Worm (Caenorhabditis elegans): ENCODE data around the gene fbxa-72.

The fbxa-72 gene

ce11 chrV:679663-680062 lies 3.1 kb upstream of the fbxa-72 start, which contains the start of gene srx-22:
TSS of gene srx-22 (plus strand) at chrV:679963.
- TF ChIP-seq ZK546.5 (tag; optimal IDR thresholded peaks at IDR 0.05), result no peak
- no peak for TF ChIP-seq mab-5 (tag; optimal IDR thresholded peaks at IDR 0.05)
- no peak for TF ChIP-seq dmd-4 (tag; optimal IDR thresholded peaks at IDR 0.05)
- TF ChIP-seq sma-9 (GFP tag; optimal IDR thresholded peaks at IDR 0.05), result no peak
- TF ChIP-seq sma-9 (tag; optimal IDR thresholded peaks at IDR 0.05), result no peak
- no peak for TF ChIP-seq ama-1 (optimal IDR thresholded peaks at IDR 0.05)
- no peak for TF ChIP-seq ceh-16 (tag; optimal IDR thresholded peaks at IDR 0.05)
- TF ChIP-seq R02D3.7 (tag; optimal IDR thresholded peaks at IDR 0.05), result no peak
- TF ChIP-seq ceh-82 (tag; optimal IDR thresholded peaks at IDR 0.05), result no peak
- no peak for TF ChIP-seq skn-1 (tag; optimal IDR thresholded peaks at IDR 0.05)
- TF ChIP-seq ztf-1 (GFP tag; conservative IDR thresholded peaks at IDR 0.05), result no peak
- TF ChIP-seq nhr-11 (tag; optimal IDR thresholded peaks at IDR 0.05), result no peak
- TF ChIP-seq ztf-4 (tag; optimal IDR thresholded peaks at IDR 0.05), result no peak
- no peak for TF ChIP-seq lsy-2 (tag; optimal IDR thresholded peaks at IDR 0.05)
- no peak for TF ChIP-seq unc-55 (GFP tag; optimal IDR thresholded peaks at IDR 0.05)
- no peak for TF ChIP-seq crh-2 (tag; optimal IDR thresholded peaks at IDR 0.05)
- TF ChIP-seq egl-27 (tag; optimal IDR thresholded peaks at IDR 0.05), result no peak
- no peak for TF ChIP-seq blmp-1 (tag; optimal IDR thresholded peaks at IDR 0.05; ENCODE audit: insufficient read depth)
- TF ChIP-seq F13H6.1 (tag; optimal IDR thresholded peaks at IDR 0.05), result no peak
- no peak for TF ChIP-seq nhr-23 (tag; optimal IDR thresholded peaks at IDR 0.05)
- no peak for TF ChIP-seq Y55F3AM.14 (GFP tag; optimal IDR thresholded peaks at IDR 0.05)

- TF ChIP-seq snpc-4 (tag; optimal IDR thresholded peaks at IDR 0.05) (peak; percentile 38), elt-1 (tag; optimal IDR thresholded peaks at IDR 0.05) (no peak), nhr-21 (tag; optimal IDR thresholded peaks at IDR 0.05) (no peak)
Measured at ce11 chrV:676090-676489, 463 bp downstream of the fbxa-72 start.

- TF ChIP-seq crh-2 (tag; optimal IDR thresholded peaks at IDR 0.05), result no peak
- no peak for TF ChIP-seq zag-1 (tag; optimal IDR thresholded peaks at IDR 0.05)
- TF ChIP-seq sma-9 (GFP tag; optimal IDR thresholded peaks at IDR 0.05), result no peak
- no peak for TF ChIP-seq sma-9 (tag; optimal IDR thresholded peaks at IDR 0.05)
- no peak for TF ChIP-seq ztf-11 (tag; optimal IDR thresholded peaks at IDR 0.05)
- TF ChIP-seq peb-1 (tag; optimal IDR thresholded peaks at IDR 0.05), result no peak
- no peak for TF ChIP-seq ceh-16 (tag; optimal IDR thresholded peaks at IDR 0.05)
- TF ChIP-seq nhr-77 (tag; optimal IDR thresholded peaks at IDR 0.05), result no peak
- TF ChIP-seq R02D3.7 (tag; optimal IDR thresholded peaks at IDR 0.05), result no peak
- TF ChIP-seq Y55F3AM.14 (GFP tag; optimal IDR thresholded peaks at IDR 0.05), result no peak
- TF ChIP-seq nhr-10 (tag; optimal IDR thresholded peaks at IDR 0.05), result no peak
- TF ChIP-seq blmp-1 (tag; optimal IDR thresholded peaks at IDR 0.05; ENCODE audit: insufficient read depth), result no peak
- TF ChIP-seq nhr-6 (tag; optimal IDR thresholded peaks at IDR 0.05), result no peak
- TF ChIP-seq lin-39 (tag; optimal IDR thresholded peaks at IDR 0.05), result no peak
- TF ChIP-seq F13H6.1 (tag; optimal IDR thresholded peaks at IDR 0.05), result no peak
- TF ChIP-seq lsy-2 (tag; optimal IDR thresholded peaks at IDR 0.05), result no peak
- no peak for TF ChIP-seq ama-1 (optimal IDR thresholded peaks at IDR 0.05)
- no peak for TF ChIP-seq nhr-129 (tag; optimal IDR thresholded peaks at IDR 0.05)
Measured at ce11 chrV:674213-674612, 2.3 kb downstream of the fbxa-72 start, which contains the start of gene sru-25. TSS of gene sru-25 (minus strand) at chrV:674313.

ce11 chrV:671342-671741 lies 5.2 kb downstream of the fbxa-72 start, which contains the start of gene sru-24:
TSS of gene sru-24 (minus strand) at chrV:671442.
- TF ChIP-seq mbf-1 (tag; optimal IDR thresholded peaks at IDR 0.05) (no peak), zag-1 (tag; optimal IDR thresholded peaks at IDR 0.05) (no peak), F13H6.1 (tag; optimal IDR thresholded peaks at IDR 0.05) (no peak), unc-39 (tag; optimal IDR thresholded peaks at IDR 0.05) (no peak), sma-9 (GFP tag; optimal IDR thresholded peaks at IDR 0.05) (no peak), sma-9 (tag; optimal IDR thresholded peaks at IDR 0.05) (no peak), mab-5 (tag; optimal IDR thresholded peaks at IDR 0.05) (no peak), unc-55 (GFP tag; optimal IDR thresholded peaks at IDR 0.05) (no peak), ceh-16 (tag; optimal IDR thresholded peaks at IDR 0.05) (no peak), aly-2 (tag; optimal IDR thresholded peaks at IDR 0.05) (no peak), unc-62 (GFP tag; optimal IDR thresholded peaks at IDR 0.05) (no peak), ama-1 (optimal IDR thresholded peaks at IDR 0.05) (no peak), lin-13 (GFP tag; optimal IDR thresholded peaks at IDR 0.05) (no peak)
